Fruit fly (Drosophila melanogaster): ENCODE data around the gene CG14352.
A peak's percentile ranks its signal among the peaks of the same experiment; 100 is the strongest.

Gene CG14352

DNA sequence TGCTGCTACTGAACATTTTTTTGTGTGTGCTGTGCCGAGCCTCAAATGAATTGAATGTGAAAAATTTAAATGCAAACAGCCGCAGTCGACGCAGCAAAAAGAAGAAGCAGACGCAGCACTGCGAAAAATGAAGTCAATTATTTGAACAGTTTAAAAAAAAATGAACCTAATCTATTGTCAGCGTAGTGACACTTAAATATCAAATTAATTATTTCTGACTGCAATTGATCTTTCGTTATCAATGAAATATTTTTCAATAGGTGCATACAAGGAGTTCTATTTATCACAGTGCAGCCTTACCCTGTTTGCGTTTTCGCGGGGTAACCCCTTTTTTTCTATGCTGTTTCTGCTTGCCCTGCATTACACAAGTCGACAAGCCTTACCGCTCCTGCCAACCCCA, 35.6 kb upstream of the CG14352 start (continued):
- TF ChIP-seq Ets21C (GFP tag; optimal IDR thresholded peaks at IDR 0.05): peak; percentile 2
- TF ChIP-seq CG9139 (GFP tag; optimal IDR thresholded peaks at IDR 0.05): peak; percentile 38
- TF ChIP-seq CG3919 (GFP tag; optimal IDR thresholded peaks at IDR 0.05): peak; percentile 86
- TF ChIP-seq svp (GFP tag): peak; percentile 82
- TF ChIP-seq Eip93F (GFP tag; optimal IDR thresholded peaks at IDR 0.05): no peak
- TF ChIP-seq OdsH (GFP tag; optimal IDR thresholded peaks at IDR 0.05): peak; percentile 68
- no peak for TF ChIP-seq fkh (GFP tag; optimal IDR thresholded peaks at IDR 0.05)
- TF ChIP-seq Hr39 (GFP tag; optimal IDR thresholded peaks at IDR 0.05): peak; percentile 82
- peak; percentile 71 for TF ChIP-seq CG34406 (GFP tag; optimal IDR thresholded peaks at IDR 0.05)
- TF ChIP-seq CG4318 (GFP tag; optimal IDR thresholded peaks at IDR 0.05): peak; percentile 82
- peak; percentile 70 for TF ChIP-seq Smox (GFP tag; optimal IDR thresholded peaks at IDR 0.05)

DNA sequence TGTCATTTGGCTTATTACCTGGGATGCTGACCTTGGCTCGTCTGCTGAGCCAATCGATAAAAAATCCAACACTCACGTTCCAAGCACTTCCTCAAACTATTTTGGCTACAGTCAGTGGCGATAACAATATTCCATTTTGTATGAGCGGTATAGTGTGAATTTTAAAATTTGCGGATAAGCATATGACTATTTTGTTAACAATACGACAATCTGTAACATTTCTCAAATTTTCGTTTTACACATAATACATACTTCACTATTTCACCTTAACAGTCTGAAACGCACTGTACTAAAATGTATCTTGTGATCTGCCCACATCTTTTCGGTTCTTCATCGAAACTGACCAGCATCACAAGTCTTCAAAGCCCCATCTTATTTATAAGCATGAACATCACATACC, 32.0 kb upstream of the CG14352 start:
- TF ChIP-seq CG3032 (tag; optimal IDR thresholded peaks at IDR 0.05): no peak
- no peak for TF ChIP-seq dsx (GFP tag; optimal IDR thresholded peaks at IDR 0.05; ENCODE audit: poor library complexity, severe bottlenecking)
- no peak for TF ChIP-seq net (GFP tag; optimal IDR thresholded peaks at IDR 0.05)
- no peak for TF ChIP-seq salr (GFP tag; optimal IDR thresholded peaks at IDR 0.05)
- TF ChIP-seq cyc (GFP tag; optimal IDR thresholded peaks at IDR 0.05): peak; percentile 3
- peak; percentile 10 for TF ChIP-seq esn (GFP tag; optimal IDR thresholded peaks at IDR 0.05)
- TF ChIP-seq Lpt (GFP tag; optimal IDR thresholded peaks at IDR 0.05): no peak
- TF ChIP-seq Met (GFP tag; optimal IDR thresholded peaks at IDR 0.05): peak; percentile 23
- peak; percentile 8 for TF ChIP-seq pdm3 (GFP tag; optimal IDR thresholded peaks at IDR 0.05)
- no peak for TF ChIP-seq fd59A (GFP tag; optimal IDR thresholded peaks at IDR 0.05)
- no peak for TF ChIP-seq CG6163 (GFP tag; IDR thresholded peaks at IDR 0.05)
- TF ChIP-seq fd85E (GFP tag; optimal IDR thresholded peaks at IDR 0.05): no peak
- TF ChIP-seq Smox (GFP tag; optimal IDR thresholded peaks at IDR 0.05): peak; percentile 13
- TF ChIP-seq CG31627 (GFP tag; optimal IDR thresholded peaks at IDR 0.05): peak; percentile 30
- TF ChIP-seq achi (GFP tag; optimal IDR thresholded peaks at IDR 0.05): peak; percentile 3
- TF ChIP-seq topi (GFP tag; optimal IDR thresholded peaks at IDR 0.05): peak; percentile 22
- TF ChIP-seq svp (GFP tag): peak; percentile 45
- TF ChIP-seq Blimp-1 (GFP tag; optimal IDR thresholded peaks at IDR 0.05): no peak
- no peak for TF ChIP-seq CG32006 (GFP tag; optimal IDR thresholded peaks at IDR 0.05)
- no peak for TF ChIP-seq Eip75B (GFP tag; optimal IDR thresholded peaks at IDR 0.05)
- TF ChIP-seq CG6854 (GFP tag; optimal IDR thresholded peaks at IDR 0.05): no peak
- peak; percentile 32 for TF ChIP-seq Eip78C (GFP tag)
- TF ChIP-seq Hr4 (GFP tag; optimal IDR thresholded peaks at IDR 0.05): no peak
- TF ChIP-seq CG6792 (GFP tag; optimal IDR thresholded peaks at IDR 0.05): no peak
- no peak for TF ChIP-seq CG15336 (GFP tag; IDR thresholded peaks at IDR 0.05)
- no peak for TF ChIP-seq CG11762 (GFP tag; optimal IDR thresholded peaks at IDR 0.05; ENCODE audit: insufficient read depth)
- peak; percentile 44 for TF ChIP-seq Hr39 (GFP tag; optimal IDR thresholded peaks at IDR 0.05)
- TF ChIP-seq acj6 (GFP tag; optimal IDR thresholded peaks at IDR 0.05): no peak
- TF ChIP-seq Hr38 (GFP tag; optimal IDR thresholded peaks at IDR 0.05): no peak
- TF ChIP-seq CG3919 (GFP tag; optimal IDR thresholded peaks at IDR 0.05): no peak
- no peak for TF ChIP-seq CG10631 (GFP tag; optimal IDR thresholded peaks at IDR 0.05)
- peak; percentile 19 for TF ChIP-seq Sox102F (GFP tag; optimal IDR thresholded peaks at IDR 0.05)

DNA sequence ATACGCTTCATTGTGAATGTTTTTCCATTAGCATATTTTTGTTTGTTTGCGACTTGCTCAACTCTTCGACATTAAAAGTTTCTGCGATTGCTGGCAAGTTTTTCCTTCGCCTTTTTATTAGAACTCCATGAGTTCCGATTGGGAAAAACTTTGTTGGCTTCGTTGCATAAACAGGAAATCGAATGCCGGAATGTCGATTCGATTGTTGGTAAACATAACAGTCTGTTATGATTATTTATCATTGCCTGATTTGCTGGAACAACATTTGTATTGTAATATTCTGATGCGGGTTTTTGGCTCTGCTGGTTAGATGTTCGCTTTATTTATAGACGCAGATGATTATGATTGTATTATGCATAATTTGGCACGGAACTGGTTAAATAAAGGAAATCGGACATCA, 31.4 kb upstream of the CG14352 start:
- TF ChIP-seq dsx (GFP tag; optimal IDR thresholded peaks at IDR 0.05; ENCODE audit: poor library complexity, severe bottlenecking) (no peak), Gug (GFP tag; IDR thresholded peaks at IDR 0.05) (no peak), acj6 (GFP tag; optimal IDR thresholded peaks at IDR 0.05) (no peak), CG9139 (GFP tag; optimal IDR thresholded peaks at IDR 0.05) (no peak)

Measured in whole organism, prepupa.